Worm (Caenorhabditis elegans): ENCODE data around the gene igcm-1.

ce11 chrX:845443-845842 lies 5.9 kb downstream of the igcm-1 start:
- no peak for TF ChIP-seq unc-62 (GFP tag; optimal IDR thresholded peaks at IDR 0.05)
- TF ChIP-seq nhr-12 (tag; optimal IDR thresholded peaks at IDR 0.05): no peak
- no peak for TF ChIP-seq unc-39 (tag; optimal IDR thresholded peaks at IDR 0.05)
- TF ChIP-seq elt-1 (tag; optimal IDR thresholded peaks at IDR 0.05; ENCODE audit: borderline replicate concordance, insufficient read depth): no peak
- no peak for TF ChIP-seq lin-13 (tag; optimal IDR thresholded peaks at IDR 0.05)
- TF ChIP-seq ceh-43 (GFP tag; optimal IDR thresholded peaks at IDR 0.05): no peak
- TF ChIP-seq ztf-11 (tag; optimal IDR thresholded peaks at IDR 0.05): no peak

Measured in whole organism, mixed stage, embryonic.